Fruit fly (Drosophila melanogaster) whole organism, embryonic: ENCODE results near the gene CG10300.
A peak's percentile ranks its signal among the peaks of the same experiment; 100 is the strongest.

Source experiments
- ATbp ChIP-seq: fragments of 200-800 bp; sonication (Bioruptor generic); optimal IDR thresholded peaks from 2 replicates; lab custom pipeline; 2017; ENCODE audit warnings: missing biosample characterization, mild to moderate bottlenecking, missing genetic modification characterization, missing genetic modification reagents
- B-H1 ChIP-seq: fragments of 200-800 bp; sonication (Bioruptor generic); IDR thresholded peaks from 3 replicates; pipeline ENCODE4 v1.3.6; 2022; ENCODE audit warnings: missing biosample characterization, missing genetic modification characterization
- C15 ChIP-seq: fragments of 200-800 bp; sonication (Bioruptor generic); IDR thresholded peaks from 3 replicates; pipeline ENCODE4 v1.3.6; 2022; ENCODE audit warnings: missing biosample characterization, missing genetic modification characterization
- CG10147 ChIP-seq: fragments of 200-800 bp; sonication (Bioruptor generic); optimal IDR thresholded peaks from 2 replicates; lab custom pipeline; 2019; ENCODE audit warnings: missing biosample characterization, mild to moderate bottlenecking, missing genetic modification characterization, moderate library complexity
- CG10274 ChIP-seq: fragments of 200-800 bp; sonication (Bioruptor generic); optimal IDR thresholded peaks from 3 replicates; lab custom pipeline; 2017; ENCODE audit warnings: missing biosample characterization, mild to moderate bottlenecking, missing genetic modification characterization
- CG10654 ChIP-seq: fragments of 200-800 bp; sonication (Bioruptor generic); optimal IDR thresholded peaks from 2 replicates; lab custom pipeline; 2016; ENCODE audit warnings: missing biosample characterization, missing genetic modification characterization
- CG10979 ChIP-seq: fragments of 200-800 bp; sonication (Bioruptor generic); optimal IDR thresholded peaks from 2 replicates; lab custom pipeline; 2018; ENCODE audit warnings: missing biosample characterization, mild to moderate bottlenecking, missing genetic modification characterization, moderate library complexity
- CG11247 ChIP-seq: fragments of 200-800 bp; sonication (Bioruptor generic); IDR thresholded peaks from 2 replicates; pipeline ENCODE4 v1.3.6; 2022; ENCODE audit warnings: missing biosample characterization, missing genetic modification characterization
- CG11456 ChIP-seq: fragments of 200-800 bp; sonication (Bioruptor generic); IDR thresholded peaks from 3 replicates; pipeline ENCODE4 v1.3.6; 2022; ENCODE audit warnings: missing biosample characterization, missing genetic modification characterization
- CG11504 ChIP-seq: fragments of 200-800 bp; sonication (Bioruptor generic); optimal IDR thresholded peaks from 3 replicates; lab custom pipeline; 2019; ENCODE audit warnings: missing biosample characterization, mild to moderate bottlenecking, missing genetic modification characterization, moderate library complexity
- CG11723 ChIP-seq: fragments of 200-800 bp; sonication (Bioruptor generic); optimal IDR thresholded peaks from 2 replicates; lab custom pipeline; 2017; ENCODE audit warnings: missing biosample characterization, mild to moderate bottlenecking, missing genetic modification characterization
- CG12155 ChIP-seq: fragments of 200-800 bp; sonication (Bioruptor generic); optimal IDR thresholded peaks from 3 replicates; lab custom pipeline; 2016; ENCODE audit warnings: missing biosample characterization, missing genetic modification characterization
- CG16813 ChIP-seq: fragments of 200-800 bp; sonication (Bioruptor generic); IDR thresholded peaks from 3 replicates; pipeline ENCODE4 v1.3.6; 2022; ENCODE audit warnings: missing biosample characterization, missing genetic modification characterization; ENCODE audit not compliant: partially characterized antibody
- CG17186 ChIP-seq: fragments of 200-800 bp; sonication (Bioruptor generic); optimal IDR thresholded peaks from 3 replicates; lab custom pipeline; 2017; ENCODE audit warnings: missing biosample characterization, missing genetic modification reagents, missing genetic modification characterization
- CG17328 ChIP-seq: fragments of 200-800 bp; sonication (Bioruptor generic); IDR thresholded peaks from 2 replicates; pipeline ENCODE4 v1.3.6; 2022; ENCODE audit warnings: missing biosample characterization, missing genetic modification characterization
- CG17385 ChIP-seq: fragments of 200-800 bp; sonication (Bioruptor generic); optimal IDR thresholded peaks from 3 replicates; lab custom pipeline; 2018; ENCODE audit warnings: missing biosample characterization, mild to moderate bottlenecking, missing genetic modification characterization
- CG18262 ChIP-seq: fragments of 200-800 bp; optimal IDR thresholded peaks from 3 replicates; lab custom pipeline; 2019; ENCODE audit warnings: missing biosample characterization, mild to moderate bottlenecking, missing genetic modification characterization, moderate library complexity
- CG32772 ChIP-seq: fragments of 200-800 bp; sonication (Bioruptor generic); IDR thresholded peaks from 2 replicates; pipeline ENCODE4 v1.3.6; 2022; ENCODE audit warnings: missing biosample characterization, missing genetic modification characterization
- CG4328 ChIP-seq: fragments of 200-800 bp; sonication (Bioruptor generic); optimal IDR thresholded peaks from 3 replicates; lab custom pipeline; 2017; ENCODE audit warnings: missing biosample characterization, missing genetic modification reagents, missing genetic modification characterization
- CG4360 ChIP-seq: fragments of 200-800 bp; sonication (Bioruptor generic); IDR thresholded peaks from 2 replicates; pipeline ENCODE4 v1.3.6; 2022; ENCODE audit warnings: missing biosample characterization, missing genetic modification characterization
- CG43689 ChIP-seq: fragments of 200-800 bp; sonication (Bioruptor generic); IDR thresholded peaks from 2 replicates; pipeline ENCODE4 v1.3.6; 2022; ENCODE audit warnings: missing biosample characterization, missing genetic modification characterization
- CG7786 ChIP-seq: fragments of 200-800 bp; sonication (Bioruptor generic); optimal IDR thresholded peaks from 2 replicates; lab custom pipeline; 2016; ENCODE audit warnings: missing biosample characterization, missing genetic modification characterization
- CG7987 ChIP-seq: fragments of 200-800 bp; sonication (Bioruptor generic); optimal IDR thresholded peaks from 2 replicates; lab custom pipeline; 2018; ENCODE audit warnings: missing biosample characterization, mild to moderate bottlenecking, missing genetic modification characterization, moderate library complexity
- Chrac-16 ChIP-seq: fragments of 200-800 bp; sonication (Bioruptor generic); optimal IDR thresholded peaks from 3 replicates; lab custom pipeline; 2016; ENCODE audit warnings: missing biosample characterization, missing genetic modification characterization
- Dek ChIP-seq: fragments of 200-800 bp; sonication (Bioruptor generic); optimal IDR thresholded peaks from 3 replicates; lab custom pipeline; 2019; ENCODE audit warnings: missing biosample characterization, mild to moderate bottlenecking, missing genetic modification characterization, moderate library complexity
- GATAe ChIP-seq: fragments of 200-800 bp; sonication (Bioruptor generic); conservative IDR thresholded peaks from 2 replicates; pipeline ENCODE4 v1.3.6; 2022; ENCODE audit warnings: missing biosample characterization, missing genetic modification characterization
- HmgD ChIP-seq: fragments of 200-800 bp; sonication (Bioruptor generic); optimal IDR thresholded peaks from 3 replicates; lab custom pipeline; 2016; ENCODE audit warnings: missing biosample characterization, missing genetic modification characterization
- Hsf ChIP-seq: fragments of 200-800 bp; sonication (Bioruptor generic); optimal IDR thresholded peaks from 3 replicates; lab custom pipeline; 2016; ENCODE audit warnings: missing biosample characterization, missing genetic modification characterization
- NC2β ChIP-seq: fragments of 200-800 bp; sonication (Bioruptor generic); optimal IDR thresholded peaks from 2 replicates; lab custom pipeline; 2016; ENCODE audit warnings: missing biosample characterization, missing genetic modification characterization
- Nf-YB ChIP-seq: fragments of 200-800 bp; sonication (Bioruptor generic); optimal IDR thresholded peaks from 3 replicates; lab custom pipeline; 2019; ENCODE audit warnings: missing biosample characterization, mild to moderate bottlenecking, missing genetic modification characterization, moderate library complexity
- Oaz ChIP-seq: fragments of 200-800 bp; sonication (Bioruptor generic); IDR thresholded peaks from 2 replicates; pipeline ENCODE4 v1.3.6; 2022; ENCODE audit warnings: missing biosample characterization, missing genetic modification characterization
- Optix ChIP-seq: fragments of 200-800 bp; sonication (Bioruptor generic); IDR thresholded peaks from 3 replicates; pipeline ENCODE4 v1.3.6; 2022; ENCODE audit warnings: missing biosample characterization, missing genetic modification characterization
- PHDP ChIP-seq: fragments of 200-800 bp; sonication (Bioruptor generic); optimal IDR thresholded peaks from 3 replicates; lab custom pipeline; 2018; ENCODE audit warnings: missing biosample characterization, mild to moderate bottlenecking, missing genetic modification characterization, moderate library complexity
- Rx ChIP-seq: fragments of 200-800 bp; sonication (Bioruptor generic); IDR thresholded peaks from 2 replicates; pipeline ENCODE4 v1.3.6; 2022; ENCODE audit warnings: missing biosample characterization, missing genetic modification characterization
- Sry-δ ChIP-seq: fragments of 200-800 bp; sonication (Bioruptor generic); optimal IDR thresholded peaks from 2 replicates; lab custom pipeline; 2016; ENCODE audit warnings: missing biosample characterization, missing genetic modification characterization
- ato ChIP-seq: fragments of 200-800 bp; sonication (Bioruptor generic); IDR thresholded peaks from 2 replicates; pipeline ENCODE4 v1.3.6; 2022; ENCODE audit warnings: missing biosample characterization, missing genetic modification characterization; ENCODE audit not compliant: partially characterized antibody
- bab2 ChIP-seq: fragments of 200-800 bp; sonication (Bioruptor generic); optimal IDR thresholded peaks from 2 replicates; lab custom pipeline; 2016; ENCODE audit warnings: missing biosample characterization, missing genetic modification characterization
- cas ChIP-seq: fragments of 200-800 bp; sonication (Bioruptor generic); IDR thresholded peaks from 2 replicates; pipeline ENCODE4 v1.3.6; 2022; ENCODE audit warnings: missing biosample characterization, missing genetic modification characterization
- crol ChIP-seq: fragments of 200-800 bp; sonication (Bioruptor generic); IDR thresholded peaks from 2 replicates; pipeline ENCODE4 v1.3.6; 2022; ENCODE audit warnings: missing biosample characterization, missing genetic modification characterization
- danr ChIP-seq: fragments of 200-800 bp; sonication (Bioruptor generic); IDR thresholded peaks from 2 replicates; pipeline ENCODE4 v1.3.6; 2022; ENCODE audit warnings: missing biosample characterization, missing genetic modification characterization
- gce ChIP-seq: fragments of 200-800 bp; sonication (Bioruptor generic); IDR thresholded peaks from 3 replicates; pipeline ENCODE4 v1.3.6; 2022; ENCODE audit warnings: missing biosample characterization, missing genetic modification characterization
- ham ChIP-seq: fragments of 200-800 bp; sonication (Bioruptor generic); IDR thresholded peaks from 2 replicates; pipeline ENCODE4 v1.3.6; 2022; ENCODE audit warnings: missing biosample characterization, missing genetic modification characterization
- jumu ChIP-seq: fragments of 200-800 bp; sonication (Bioruptor generic); optimal IDR thresholded peaks from 3 replicates; lab custom pipeline; 2016; ENCODE audit warnings: missing biosample characterization, missing genetic modification characterization
- knrl ChIP-seq: fragments of 200-800 bp; sonication (Bioruptor generic); IDR thresholded peaks from 3 replicates; pipeline ENCODE4 v1.3.6; 2022; ENCODE audit warnings: missing biosample characterization, missing genetic modification characterization; ENCODE audit not compliant: partially characterized antibody
- nmo ChIP-seq: fragments of 200-800 bp; sonication (Bioruptor generic); optimal IDR thresholded peaks from 2 replicates; lab custom pipeline; 2018; ENCODE audit warnings: missing biosample characterization, mild to moderate bottlenecking, missing genetic modification characterization, moderate library complexity
- pfk ChIP-seq: fragments of 200-800 bp; sonication (Bioruptor generic); optimal IDR thresholded peaks from 2 replicates; lab custom pipeline; 2018; ENCODE audit warnings: missing biosample characterization, mild to moderate bottlenecking, missing genetic modification characterization, moderate library complexity
- tio ChIP-seq: fragments of 200-800 bp; sonication (Bioruptor generic); optimal IDR thresholded peaks from 2 replicates; lab custom pipeline; 2017; ENCODE audit warnings: missing biosample characterization, missing genetic modification characterization, inconsistent platforms
- toy ChIP-seq: fragments of 200-800 bp; sonication (Bioruptor generic); IDR thresholded peaks from 2 replicates; pipeline ENCODE4 v1.3.6; 2022; ENCODE audit warnings: missing biosample characterization, missing genetic modification characterization
- tup ChIP-seq: fragments of 200-800 bp; sonication (Bioruptor generic); optimal IDR thresholded peaks from 2 replicates; lab custom pipeline; 2016; ENCODE audit warnings: missing biosample characterization, mild to moderate bottlenecking, missing genetic modification characterization, moderate library complexity
- wdn ChIP-seq: fragments of 200-800 bp; sonication (Bioruptor generic); IDR thresholded peaks from 2 replicates; pipeline ENCODE4 v1.3.6; 2022; ENCODE audit warnings: missing biosample characterization, missing genetic modification characterization

Gene CG10300

DNA sequence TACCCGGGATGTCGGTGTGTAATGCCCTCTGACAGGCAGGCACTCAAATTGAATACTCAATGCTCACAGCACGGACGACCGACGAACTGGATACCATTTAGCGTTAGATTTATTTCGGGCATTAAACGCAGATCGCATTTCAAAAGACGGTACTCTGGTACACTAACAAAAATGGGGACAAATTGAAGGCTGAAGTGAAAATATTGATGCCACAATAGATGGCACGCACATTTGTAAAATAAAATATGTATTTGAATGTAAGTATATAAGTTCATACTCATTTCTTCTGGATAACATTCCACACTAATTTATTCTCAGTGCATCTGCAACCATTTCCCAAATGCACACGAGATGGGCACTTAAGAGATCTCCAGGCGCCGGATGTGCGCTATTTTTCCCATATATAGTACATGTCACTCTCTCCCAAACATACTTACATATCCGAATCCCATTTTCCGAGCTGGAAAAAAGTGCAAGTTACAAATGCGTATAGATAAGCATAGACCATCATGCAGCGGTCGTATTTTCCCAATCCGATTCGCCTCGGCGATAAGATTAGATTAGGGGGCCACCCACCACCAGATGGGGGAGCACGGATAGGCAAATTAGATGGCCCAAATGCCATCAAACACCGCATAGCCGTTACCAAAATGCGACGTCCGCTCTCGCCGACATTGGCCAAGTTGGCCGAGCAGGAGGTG lies 1.7 kb upstream of the CG10300 start, which contains the start of gene CG10301 (continued):
- TF ChIP-seq PHDP (peak; percentile 37), tio (GFP tag; lab: Kevin White, UChicago) (peak; percentile 52), Dek (tag; lab: Kevin White, UChicago) (no peak), CG4360 (GFP tag; lab: Robert Waterston, UW) (no peak), bab2 (GFP tag; lab: Kevin White, UChicago) (peak; percentile 34), gce (no peak), CG17385 (GFP tag; lab: Kevin White, UChicago) (peak; percentile 45), CG12155 (GFP tag; lab: Kevin White, UChicago) (no peak), ATbp (GFP tag; lab: Kevin White, UChicago) (peak; percentile 56), CG10979 (peak; percentile 82), CG43689 (GFP tag; lab: Robert Waterston, UW) (no peak), cas (GFP tag; lab: Robert Waterston, UW) (no peak), Chrac-16 (GFP tag; lab: Kevin White, UChicago) (peak; percentile 68), CG17328 (peak; percentile 81), Optix (GFP tag; lab: Robert Waterston, UW) (no peak), toy (GFP tag; lab: Robert Waterston, UW) (no peak), Sry-δ (GFP tag; lab: Kevin White, UChicago) (no peak), Oaz (GFP tag; lab: Robert Waterston, UW) (no peak), Nf-YB (GFP tag; lab: Kevin White, UChicago) (peak; percentile 8), CG10274 (GFP tag; lab: Kevin White, UChicago) (no peak), CG10654 (peak; percentile 47), CG11456 (GFP tag; lab: Robert Waterston, UW) (no peak), CG7786 (GFP tag; lab: Kevin White, UChicago) (no peak), C15 (GFP tag; lab: Robert Waterston, UW) (no peak), CG11723 (GFP tag; lab: Kevin White, UChicago) (peak; percentile 1), nmo (GFP tag; lab: Kevin White, UChicago) (peak; percentile 76), B-H1 (GFP tag; lab: Robert Waterston, UW) (peak; percentile 35; the same call in 2 of the 3 replicates), danr (GFP tag; lab: Robert Waterston, UW) (no peak), tup (GFP tag; lab: Kevin White, UChicago) (no peak), wdn (no peak), pfk (GFP tag; lab: Kevin White, UChicago) (no peak), NC2β (GFP tag; lab: Kevin White, UChicago) (peak; percentile 54), CG11504 (tag; lab: Kevin White, UChicago) (peak; percentile 67), CG11247 (no peak), CG7987 (GFP tag; lab: Kevin White, UChicago) (no peak), CG17186 (GFP tag; lab: Kevin White, UChicago) (peak; percentile 26), CG32772 (GFP tag; lab: Robert Waterston, UW) (peak; percentile 49; the same call in 1 of the 2 replicates), ato (GFP tag; lab: Robert Waterston, UW) (no peak), HmgD (GFP tag; lab: Kevin White, UChicago) (no peak), CG10147 (no peak), Rx (GFP tag; lab: Robert Waterston, UW) (peak; percentile 39), Hsf (GFP tag; lab: Kevin White, UChicago) (peak; percentile 68), ham (GFP tag; lab: Robert Waterston, UW) (no peak), crol (no peak), GATAe (GFP tag; lab: Robert Waterston, UW) (0 out of 2 replicates have a peak, but pooled peaks have one; percentile 19), CG4328 (no peak), CG16813 (GFP tag; lab: Robert Waterston, UW) (no peak), jumu (no peak), knrl (no peak), CG18262 (tag; lab: Kevin White, UChicago) (peak; percentile 74)
